Fruit fly (Drosophila melanogaster) whole organism, prepupa: ENCODE measurements around the gene CG1317.

ENCODE experiments used
- Blimp-1 ChIP-seq: fragments of 200-800 bp; sonication (Bioruptor generic); optimal IDR thresholded peaks from 3 replicates; lab custom pipeline; 2017; ENCODE audit warnings: missing biosample characterization, missing genetic modification characterization, mild to moderate bottlenecking, moderate library complexity, missing genetic modification reagents
- CG11294 ChIP-seq: fragments of 200-800 bp; sonication (Bioruptor generic); IDR thresholded peaks from 2 replicates; pipeline ENCODE4 v1.3.6; 2022; ENCODE audit warnings: missing biosample characterization, missing genetic modification characterization
- CG15336 ChIP-seq: fragments of 200-800 bp; sonication (Bioruptor generic); IDR thresholded peaks from 2 replicates; pipeline ENCODE4 v1.3.6; 2022; ENCODE audit warnings: missing biosample characterization, missing genetic modification characterization
- CG1621 ChIP-seq: fragments of 200-800 bp; sonication (Bioruptor generic); optimal IDR thresholded peaks from 3 replicates; lab custom pipeline; 2018; ENCODE audit warnings: missing biosample characterization, mild to moderate bottlenecking, missing genetic modification characterization
- CG16779 ChIP-seq: fragments of 200-800 bp; sonication (Bioruptor generic); optimal IDR thresholded peaks from 3 replicates; lab custom pipeline; 2017; ENCODE audit warnings: missing biosample characterization, mild to moderate bottlenecking, missing genetic modification characterization
- CG3032 ChIP-seq: fragments of 200-800 bp; optimal IDR thresholded peaks from 2 replicates; lab custom pipeline; 2019; ENCODE audit warnings: missing biosample characterization, mild to moderate bottlenecking, missing genetic modification characterization, moderate library complexity
- CG32006 ChIP-seq: fragments of 200-800 bp; sonication (Bioruptor generic); optimal IDR thresholded peaks from 3 replicates; lab custom pipeline; 2017; ENCODE audit warnings: missing biosample characterization, mild to moderate bottlenecking, missing genetic modification characterization
- CG3919 ChIP-seq: fragments of 200-800 bp; sonication (Bioruptor generic); optimal IDR thresholded peaks from 3 replicates; lab custom pipeline; 2016; ENCODE audit warnings: missing biosample characterization, missing genetic modification characterization
- CG4318 ChIP-seq: fragments of 200-800 bp; sonication (Bioruptor generic); optimal IDR thresholded peaks from 3 replicates; lab custom pipeline; 2017; ENCODE audit warnings: missing biosample characterization, mild to moderate bottlenecking, missing genetic modification characterization
- CG6276 ChIP-seq: fragments of 200-800 bp; sonication (Bioruptor generic); optimal IDR thresholded peaks from 2 replicates; lab custom pipeline; 2017; ENCODE audit warnings: missing biosample characterization, mild to moderate bottlenecking, missing genetic modification characterization
- CG6792 ChIP-seq: fragments of 200-800 bp; sonication (Bioruptor generic); optimal IDR thresholded peaks from 3 replicates; lab custom pipeline; 2016; ENCODE audit warnings: missing biosample characterization, missing genetic modification characterization
- CG6808 ChIP-seq: fragments of 200-800 bp; sonication (Bioruptor generic); optimal IDR thresholded peaks from 3 replicates; lab custom pipeline; 2017; ENCODE audit warnings: missing biosample characterization, missing genetic modification characterization, mild to moderate bottlenecking, moderate library complexity, missing genetic modification reagents
- CG6854 ChIP-seq: fragments of 200-800 bp; sonication (Bioruptor generic); optimal IDR thresholded peaks from 2 replicates; lab custom pipeline; 2017; ENCODE audit warnings: missing biosample characterization, mild to moderate bottlenecking, missing genetic modification characterization
- CG7368 ChIP-seq: fragments of 200-800 bp; sonication (Bioruptor generic); optimal IDR thresholded peaks from 3 replicates; lab custom pipeline; 2016; ENCODE audit warnings: missing biosample characterization, missing genetic modification characterization
- CG8119 ChIP-seq: fragments of 200-800 bp; sonication (Bioruptor generic); IDR thresholded peaks from 3 replicates; pipeline ENCODE4 v1.3.6; 2022; ENCODE audit warnings: missing biosample characterization, missing genetic modification characterization
- CG8319 ChIP-seq: fragments of 200-800 bp; sonication (Bioruptor generic); optimal IDR thresholded peaks from 3 replicates; lab custom pipeline; 2016; ENCODE audit warnings: missing biosample characterization, missing genetic modification characterization
- CG8632 ChIP-seq: fragments of 200-800 bp; sonication (Bioruptor generic); optimal IDR thresholded peaks from 3 replicates; lab custom pipeline; 2016; ENCODE audit warnings: missing biosample characterization, missing genetic modification characterization
- CG9139 ChIP-seq: fragments of 200-800 bp; sonication (Bioruptor generic); optimal IDR thresholded peaks from 3 replicates; lab custom pipeline; 2017; ENCODE audit warnings: missing biosample characterization, mild to moderate bottlenecking, missing genetic modification characterization
- Eip75B ChIP-seq: fragments of 200-800 bp; sonication (Bioruptor generic); optimal IDR thresholded peaks from 3 replicates; lab custom pipeline; 2016; ENCODE audit warnings: missing biosample characterization, missing genetic modification characterization
- Eip78C ChIP-seq: fragments of 200-800 bp; sonication (Bioruptor generic); peaks from one replicate; lab custom pipeline; 2016; ENCODE audit warnings: missing biosample characterization, missing genetic modification characterization
- Eip93F ChIP-seq: fragments of 200-800 bp; sonication (Bioruptor generic); optimal IDR thresholded peaks from 2 replicates; lab custom pipeline; 2016; ENCODE audit warnings: missing biosample characterization, mild to moderate bottlenecking, missing genetic modification characterization
- Ets96B ChIP-seq: fragments of 200-800 bp; optimal IDR thresholded peaks from 2 replicates; lab custom pipeline; 2019; ENCODE audit warnings: missing biosample characterization, mild to moderate bottlenecking, missing genetic modification characterization, moderate library complexity
- Hr38 ChIP-seq: sonication (Bioruptor generic); optimal IDR thresholded peaks from 2 replicates; lab custom pipeline; 2016; ENCODE audit warnings: missing biosample characterization, missing genetic modification characterization
- Hr39 ChIP-seq: fragments of 200-800 bp; sonication (Bioruptor generic); optimal IDR thresholded peaks from 2 replicates; lab custom pipeline; 2016; ENCODE audit warnings: missing biosample characterization, missing genetic modification characterization
- Hr4 ChIP-seq: fragments of 200-800 bp; sonication (Bioruptor generic); optimal IDR thresholded peaks from 3 replicates; lab custom pipeline; 2016; ENCODE audit warnings: missing biosample characterization, missing genetic modification characterization
- Met ChIP-seq: fragments of 200-800 bp; sonication (Bioruptor generic); optimal IDR thresholded peaks from 3 replicates; lab custom pipeline; 2016; ENCODE audit warnings: missing biosample characterization, missing genetic modification characterization
- OdsH ChIP-seq: fragments of 200-800 bp; sonication (Bioruptor generic); optimal IDR thresholded peaks from 3 replicates; lab custom pipeline; 2016; ENCODE audit warnings: missing biosample characterization, missing genetic modification characterization
- Sox102F ChIP-seq: fragments of 200-800 bp; sonication (Bioruptor generic); optimal IDR thresholded peaks from 2 replicates; lab custom pipeline; 2016; ENCODE audit warnings: missing biosample characterization, mild to moderate bottlenecking, missing genetic modification characterization
- Sox14 ChIP-seq: fragments of 200-800 bp; sonication (Bioruptor generic); optimal IDR thresholded peaks from 3 replicates; lab custom pipeline; 2016; ENCODE audit warnings: missing biosample characterization, missing genetic modification characterization
- Sox15 ChIP-seq: fragments of 200-800 bp; sonication (Bioruptor generic); optimal IDR thresholded peaks from 3 replicates; lab custom pipeline; 2016; ENCODE audit warnings: missing biosample characterization, missing genetic modification characterization
- achi ChIP-seq: fragments of 200-800 bp; sonication (Bioruptor generic); optimal IDR thresholded peaks from 3 replicates; lab custom pipeline; 2016; ENCODE audit warnings: missing biosample characterization, missing genetic modification characterization
- acj6 ChIP-seq: fragments of 200-800 bp; sonication (Bioruptor generic); optimal IDR thresholded peaks from 3 replicates; lab custom pipeline; 2016; ENCODE audit warnings: missing biosample characterization, missing genetic modification characterization
- dac ChIP-seq: fragments of 200-800 bp; sonication (Bioruptor generic); optimal IDR thresholded peaks from 2 replicates; lab custom pipeline; 2017; ENCODE audit warnings: missing biosample characterization, mild to moderate bottlenecking, missing genetic modification characterization
- dsx ChIP-seq: fragments of 200-800 bp; optimal IDR thresholded peaks from 3 replicates; lab custom pipeline; 2019; ENCODE audit warnings: missing biosample characterization, mild to moderate bottlenecking, missing genetic modification characterization, moderate library complexity; ENCODE audit not compliant: poor library complexity, severe bottlenecking
- esn ChIP-seq: fragments of 200-800 bp; sonication (Bioruptor generic); optimal IDR thresholded peaks from 2 replicates; lab custom pipeline; 2016; ENCODE audit warnings: missing biosample characterization, mild to moderate bottlenecking, missing genetic modification characterization, moderate library complexity
- fd85E ChIP-seq: fragments of 200-800 bp; sonication (Bioruptor generic); optimal IDR thresholded peaks from 3 replicates; lab custom pipeline; 2016; ENCODE audit warnings: missing biosample characterization, missing genetic modification characterization
- lz ChIP-seq: fragments of 200-800 bp; sonication (Bioruptor generic); optimal IDR thresholded peaks from 3 replicates; lab custom pipeline; 2016; ENCODE audit warnings: missing biosample characterization, missing genetic modification characterization
- net ChIP-seq: fragments of 200-800 bp; sonication (Bioruptor generic); optimal IDR thresholded peaks from 3 replicates; lab custom pipeline; 2016; ENCODE audit warnings: missing biosample characterization, missing genetic modification characterization
- pdm3 ChIP-seq: fragments of 200-800 bp; sonication (Bioruptor generic); optimal IDR thresholded peaks from 3 replicates; lab custom pipeline; 2016; ENCODE audit warnings: missing biosample characterization, missing genetic modification characterization
- salr ChIP-seq, 2 experiments: fragments of 200-800 bp; sonication (Bioruptor generic); optimal IDR thresholded peaks; 3 replicates each; lab custom pipeline; 2016 to 2018; ENCODE audit warnings: missing biosample characterization in 2 of 2, missing genetic modification characterization in 2 of 2, mild to moderate bottlenecking in 1 of 2
- ss ChIP-seq, 2 experiments: fragments of 200-800 bp; sonication (Bioruptor generic); optimal IDR thresholded peaks; 2 replicates in 1 of 2; 3 replicates in 1 of 2; lab custom pipeline; 2017 to 2018; ENCODE audit warnings: mild to moderate bottlenecking in 2 of 2, missing biosample characterization in 2 of 2, missing genetic modification characterization in 2 of 2, moderate library complexity in 1 of 2
- svp ChIP-seq: fragments of 200-800 bp; sonication (Bioruptor generic); peaks from one replicate; lab custom pipeline; 2016; ENCODE audit warnings: missing biosample characterization, missing genetic modification characterization
- topi ChIP-seq: fragments of 200-800 bp; sonication (Bioruptor generic); optimal IDR thresholded peaks from 3 replicates; lab custom pipeline; 2016; ENCODE audit warnings: missing biosample characterization, missing genetic modification characterization
- vri ChIP-seq: fragments of 200-800 bp; sonication (Bioruptor generic); optimal IDR thresholded peaks from 3 replicates; lab custom pipeline; 2016; ENCODE audit warnings: missing biosample characterization, mild to moderate bottlenecking, missing genetic modification characterization

CG1317 gene

dm6 chr3L:2417399-2418040 lies 45.8 kb upstream of the CG1317 start (continued):
- TF ChIP-seq Hr39 (GFP tag; lab: Kevin White, UChicago) (peak; percentile 80), CG1621 (tag; lab: Kevin White, UChicago) (peak; percentile 80), ss (GFP tag; optimal IDR thresholded peaks at IDR 0.05; lab: Kevin White, UChicago) (peak; percentile 95 to 98), CG16779 (peak; percentile 95), topi (GFP tag; lab: Kevin White, UChicago) (peak; percentile 90), CG6854 (peak; percentile 92), CG6792 (peak; percentile 95), CG7368 (peak; percentile 87), pdm3 (peak; percentile 88), Eip78C (peak; percentile 98), Sox15 (GFP tag; lab: Kevin White, UChicago) (peak; percentile 94), CG3032 (tag; lab: Kevin White, UChicago) (peak; percentile 94), achi (GFP tag; lab: Kevin White, UChicago) (peak; percentile 94), svp (peak; percentile 95), Hr38 (GFP tag; lab: Kevin White, UChicago) (no peak), OdsH (peak; percentile 95)

- TF ChIP-seq Met (GFP tag; lab: Kevin White, UChicago) (no peak), CG8119 (GFP tag; lab: Robert Waterston, UW) (peak; percentile 46; the same call in 2 of the 3 replicates), CG8632 (GFP tag; lab: Kevin White, UChicago) (no peak)
Observed at dm6 chr3L:2414876-2415275, 43.1 kb upstream of the CG1317 start.

- TF ChIP-seq dac (GFP tag; lab: Kevin White, UChicago) (no peak), Eip78C (peak; percentile 95), salr (GFP tag; optimal IDR thresholded peaks at IDR 0.05; lab: Kevin White, UChicago) (peak in 1 of 2 experiments; percentile 56), CG9139 (GFP tag; lab: Kevin White, UChicago) (peak; percentile 25), Sox15 (GFP tag; lab: Kevin White, UChicago) (no peak), Ets96B (tag; lab: Kevin White, UChicago) (peak; percentile 72), dsx (GFP tag; lab: Kevin White, UChicago) (peak; percentile 69), acj6 (peak; percentile 61), CG15336 (GFP tag; lab: Robert Waterston, UW) (peak; percentile 76), CG8119 (GFP tag; lab: Robert Waterston, UW) (peak; percentile 65; the same call in 2 of the 3 replicates), CG3032 (tag; lab: Kevin White, UChicago) (peak; percentile 42), vri (GFP tag; lab: Kevin White, UChicago) (peak; percentile 28), esn (peak; percentile 70), CG6276 (GFP tag; lab: Kevin White, UChicago) (peak; percentile 17), achi (GFP tag; lab: Kevin White, UChicago) (peak; percentile 60), Met (GFP tag; lab: Kevin White, UChicago) (peak; percentile 76), CG11294 (0 out of 2 replicates have a peak, but pooled peaks have one; percentile 10), OdsH (peak; percentile 58), CG7368 (peak; percentile 6), CG32006 (peak; percentile 64), CG6808 (GFP tag; lab: Kevin White, UChicago) (peak; percentile 25), lz (peak; percentile 53), Eip93F (GFP tag; lab: Kevin White, UChicago) (peak; percentile 10), pdm3 (peak; percentile 59), CG4318 (GFP tag; lab: Kevin White, UChicago) (peak; percentile 15), CG6792 (peak; percentile 35), net (GFP tag; lab: Kevin White, UChicago) (peak; percentile 69), CG3919 (GFP tag; lab: Kevin White, UChicago) (peak; percentile 73), Blimp-1 (GFP tag; lab: Kevin White, UChicago) (no peak), Sox102F (GFP tag; lab: Kevin White, UChicago) (peak; percentile 55), CG8632 (GFP tag; lab: Kevin White, UChicago) (peak; percentile 64), CG8319 (GFP tag; lab: Kevin White, UChicago) (no peak), fd85E (GFP tag; lab: Kevin White, UChicago) (no peak), Hr38 (GFP tag; lab: Kevin White, UChicago) (no peak), Sox14 (GFP tag; lab: Kevin White, UChicago) (peak; percentile 55), topi (GFP tag; lab: Kevin White, UChicago) (peak; percentile 64), Hr4 (GFP tag; lab: Kevin White, UChicago) (peak; percentile 63), ss (GFP tag; optimal IDR thresholded peaks at IDR 0.05; lab: Kevin White, UChicago) (peak; percentile 33 to 49), Eip75B (peak; percentile 64)
Observed at dm6 chr3L:2411564-2412080, 39.9 kb upstream of the CG1317 start.
